Worm (Caenorhabditis elegans): ENCODE measurements around the gene T25D1.1.

The T25D1.1 gene

DNA sequence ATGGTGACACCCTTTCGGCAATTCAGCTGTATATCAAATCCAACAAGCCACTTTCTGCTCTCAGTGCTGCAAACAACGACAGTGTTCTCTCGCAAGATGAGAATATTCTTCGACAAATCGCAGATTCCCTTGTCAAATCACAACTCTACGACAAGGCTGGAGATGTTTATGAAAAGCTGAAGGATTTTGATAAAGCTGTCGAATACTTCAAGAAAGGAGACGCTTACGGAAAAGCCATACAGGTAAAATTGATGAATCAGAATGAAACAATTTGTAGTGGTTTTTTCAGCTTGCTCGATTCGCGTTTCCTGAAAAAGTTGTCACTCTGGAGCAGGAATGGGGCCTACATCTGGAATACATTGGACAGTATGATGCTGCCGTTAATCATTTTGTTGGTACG, 26.5 kb downstream of the T25D1.1 start:
- no peak for TF ChIP-seq snpc-4 (tag; optimal IDR thresholded peaks at IDR 0.05)
- TF ChIP-seq unc-120 (tag; optimal IDR thresholded peaks at IDR 0.05; ENCODE audit: poor library complexity, severe bottlenecking) = no peak
- no peak for TF ChIP-seq blmp-1 (tag; optimal IDR thresholded peaks at IDR 0.05)
- TF ChIP-seq mab-5 (tag; optimal IDR thresholded peaks at IDR 0.05) = no peak
- no peak for TF ChIP-seq nhr-12 (tag; optimal IDR thresholded peaks at IDR 0.05)
- no peak for TF ChIP-seq elt-1 (tag; optimal IDR thresholded peaks at IDR 0.05; ENCODE audit: borderline replicate concordance, insufficient read depth)
- no peak for TF ChIP-seq ham-2 (GFP tag; optimal IDR thresholded peaks at IDR 0.05)

DNA sequence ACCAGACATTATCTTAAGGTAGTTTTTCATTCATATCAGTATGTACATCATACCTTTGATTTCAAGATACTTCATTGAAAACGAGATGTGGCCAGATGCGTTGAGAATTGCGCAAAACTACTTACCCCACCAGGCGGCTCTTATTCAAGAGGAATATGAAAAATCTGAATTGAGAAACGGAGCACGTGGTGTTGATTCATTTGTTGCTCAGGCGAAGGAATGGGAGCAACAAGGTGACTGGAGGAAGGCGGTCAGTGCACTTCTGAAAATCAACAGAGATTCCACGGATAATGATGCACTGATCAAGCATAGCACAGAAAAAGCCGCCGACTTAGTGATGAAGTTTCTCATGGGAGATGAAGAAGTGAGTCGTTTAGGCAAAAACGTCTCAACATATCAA, 28.7 kb downstream of the T25D1.1 start:
- no peak for TF ChIP-seq mls-2 (tag; optimal IDR thresholded peaks at IDR 0.05)
- TF ChIP-seq lin-13 (tag; optimal IDR thresholded peaks at IDR 0.05) = no peak
- TF ChIP-seq sem-2 (GFP tag; optimal IDR thresholded peaks at IDR 0.05) = no peak
- TF ChIP-seq flh-1 (GFP tag; optimal IDR thresholded peaks at IDR 0.05) = no peak
- no peak for TF ChIP-seq nhr-12 (tag; optimal IDR thresholded peaks at IDR 0.05)
- no peak for TF ChIP-seq cnd-1 (tag; optimal IDR thresholded peaks at IDR 0.05)
- TF ChIP-seq mab-5 (tag; optimal IDR thresholded peaks at IDR 0.05) = no peak
- no peak for TF ChIP-seq ceh-83 (GFP tag; optimal IDR thresholded peaks at IDR 0.05)
- TF ChIP-seq nhr-28 (tag; optimal IDR thresholded peaks at IDR 0.05) = no peak
- TF ChIP-seq snpc-4 (tag; optimal IDR thresholded peaks at IDR 0.05) = no peak
- no peak for TF ChIP-seq ham-2 (GFP tag; optimal IDR thresholded peaks at IDR 0.05)
- TF ChIP-seq nhr-2 (tag; optimal IDR thresholded peaks at IDR 0.05) = no peak
- no peak for TF ChIP-seq sptf-1 (tag; optimal IDR thresholded peaks at IDR 0.05)
- TF ChIP-seq unc-62 (GFP tag; optimal IDR thresholded peaks at IDR 0.05) = no peak

DNA sequence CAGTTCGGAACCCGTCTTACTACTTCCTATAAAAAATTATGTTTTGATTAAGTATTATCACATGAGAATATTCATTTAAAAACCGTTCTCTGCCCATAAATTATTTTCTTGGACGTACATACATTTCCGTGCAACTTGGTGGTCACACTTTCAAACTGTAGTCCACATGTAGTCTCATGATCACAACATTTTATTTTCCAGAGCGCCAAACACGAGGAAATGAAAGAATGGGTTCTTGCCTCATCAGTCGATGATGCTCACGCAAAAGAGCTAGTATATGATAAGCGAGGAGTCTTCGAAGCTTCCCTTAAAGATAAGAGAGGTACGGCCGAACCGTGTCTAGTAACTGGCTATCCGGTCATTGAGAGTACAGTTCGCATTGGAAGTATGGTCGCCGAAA, 30.9 kb downstream of the T25D1.1 start:
- TF ChIP-seq nhr-237 (tag; optimal IDR thresholded peaks at IDR 0.05) = no peak
- TF ChIP-seq nhr-12 (tag; optimal IDR thresholded peaks at IDR 0.05) = no peak
- TF ChIP-seq tbx-8 (GFP tag; optimal IDR thresholded peaks at IDR 0.05) = no peak
- no peak for TF ChIP-seq blmp-1 (tag; optimal IDR thresholded peaks at IDR 0.05)
- no peak for TF ChIP-seq ceh-39 (tag; optimal IDR thresholded peaks at IDR 0.05)
- TF ChIP-seq elt-1 (tag; optimal IDR thresholded peaks at IDR 0.05; ENCODE audit: borderline replicate concordance, insufficient read depth) = no peak
- no peak for TF ChIP-seq cnd-1 (tag; optimal IDR thresholded peaks at IDR 0.05)
- no peak for TF ChIP-seq mls-2 (tag; optimal IDR thresholded peaks at IDR 0.05)
- TF ChIP-seq unc-120 (tag; optimal IDR thresholded peaks at IDR 0.05; ENCODE audit: poor library complexity, severe bottlenecking) = no peak
- no peak for TF ChIP-seq lin-13 (tag; optimal IDR thresholded peaks at IDR 0.05)
- no peak for TF ChIP-seq ham-2 (GFP tag; optimal IDR thresholded peaks at IDR 0.05)
- no peak for TF ChIP-seq lsy-2 (tag; optimal IDR thresholded peaks at IDR 0.05)
- no peak for TF ChIP-seq ces-1 (GFP tag; optimal IDR thresholded peaks at IDR 0.05)
- TF ChIP-seq hlh-1 (tag; optimal IDR thresholded peaks at IDR 0.05) = no peak
- TF ChIP-seq nhr-76 (tag; optimal IDR thresholded peaks at IDR 0.05) = no peak
- no peak for TF ChIP-seq zip-8 (tag; optimal IDR thresholded peaks at IDR 0.05)

DNA sequence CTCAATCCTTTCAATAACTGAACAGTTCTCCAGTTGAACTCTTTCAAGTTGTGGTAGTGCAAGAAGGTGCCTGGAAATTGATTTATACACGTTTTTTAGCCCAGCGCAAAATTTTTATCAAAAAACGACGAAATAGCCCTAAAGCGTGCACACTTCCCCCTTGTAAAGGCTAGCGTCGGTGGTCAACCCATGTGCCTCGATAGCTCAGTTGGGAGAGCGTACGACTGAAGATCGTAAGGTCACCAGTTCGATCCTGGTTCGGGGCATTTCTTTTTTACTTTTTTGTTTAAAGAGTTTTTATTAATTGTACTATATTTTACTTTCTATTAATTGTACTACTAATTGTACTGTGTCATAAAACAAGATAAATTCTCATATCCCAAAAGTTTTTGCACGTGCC, 31.7 kb downstream of the T25D1.1 start:
- TF ChIP-seq flh-1 (GFP tag; optimal IDR thresholded peaks at IDR 0.05) (no peak), nhr-76 (tag; optimal IDR thresholded peaks at IDR 0.05) (no peak), unc-39 (tag; optimal IDR thresholded peaks at IDR 0.05) (no peak), ceh-83 (GFP tag; optimal IDR thresholded peaks at IDR 0.05) (peak; percentile 1), bed-3 (GFP tag; optimal IDR thresholded peaks at IDR 0.05) (peak; percentile 10), mls-2 (tag; optimal IDR thresholded peaks at IDR 0.05) (peak; percentile 42), sem-2 (GFP tag; optimal IDR thresholded peaks at IDR 0.05) (peak; percentile 16), unc-120 (tag; optimal IDR thresholded peaks at IDR 0.05; ENCODE audit: poor library complexity, severe bottlenecking) (no peak), sptf-1 (tag; optimal IDR thresholded peaks at IDR 0.05) (peak; percentile 47), hlh-1 (tag; optimal IDR thresholded peaks at IDR 0.05) (no peak)

- no peak for TF ChIP-seq tbx-8 (GFP tag; optimal IDR thresholded peaks at IDR 0.05)
- peak; percentile 15 for TF ChIP-seq unc-120 (tag; optimal IDR thresholded peaks at IDR 0.05; ENCODE audit: poor library complexity, severe bottlenecking)
- TF ChIP-seq pha-4 (tag; optimal IDR thresholded peaks at IDR 0.05) = peak; percentile 2
- peak; percentile 90 for TF ChIP-seq ces-1 (GFP tag; optimal IDR thresholded peaks at IDR 0.05)
- no peak for TF ChIP-seq M03D4.4 (tag; optimal IDR thresholded peaks at IDR 0.05)
- no peak for TF ChIP-seq cnd-1 (tag; optimal IDR thresholded peaks at IDR 0.05)
These were observed 34.3 kb downstream of the T25D1.1 start, which contains the start of gene K08B5.2 for ce11 chrX:16553845-16554426. Gene K08B5.2 (minus strand): TSS chrX:16553887.
